Fruit fly (Drosophila melanogaster) S2 (cell line): ENCODE data around the gene CG32694.

ENCODE experiments used
- CG8478 ChIP-seq: fragments of >200 bp; optimal IDR thresholded peaks from 2 replicates; lab custom pipeline; 2018
- CTCF ChIP-seq, 2 experiments: fragments of >200 bp; optimal IDR thresholded peaks; 2 replicates each; lab custom pipeline; 2018

DNA sequence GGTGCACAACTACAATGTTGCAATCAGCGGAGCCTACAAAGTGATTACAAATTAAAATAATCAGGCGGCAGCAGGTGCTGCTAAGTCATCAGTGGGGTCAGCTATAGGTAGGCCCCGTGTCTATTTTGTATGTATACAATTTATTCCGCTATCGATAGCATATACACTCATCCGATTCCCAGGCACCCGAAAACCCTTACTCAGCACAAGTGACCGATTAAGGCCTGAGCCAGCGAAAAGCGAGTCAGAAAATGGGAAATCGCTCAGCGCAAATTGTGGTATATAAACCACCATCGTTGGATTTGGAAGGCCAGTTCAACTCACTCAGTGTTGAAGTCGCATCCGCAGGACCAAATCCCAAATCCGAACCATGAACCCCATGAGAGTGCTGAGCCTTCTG, 64.1 kb downstream of the CG32694 start, which contains the start of gene Yp1:
- no peak for TF ChIP-seq CTCF (optimal IDR thresholded peaks at IDR 0.05; lab: Kevin White, UChicago)
- no peak for TF ChIP-seq CG8478 (lab: Kevin White, UChicago)
